Worm (Caenorhabditis elegans): Measurements from ENCODE around the gene F08G2.5.

- TF ChIP-seq lsy-27 (tag; optimal IDR thresholded peaks at IDR 0.05; ENCODE audit: borderline replicate concordance, insufficient read depth) = no peak
- no peak for TF ChIP-seq pha-4 (tag; optimal IDR thresholded peaks at IDR 0.05)
- no peak for TF ChIP-seq ceh-58 (GFP tag; IDR thresholded peaks at IDR 0.05)
- TF ChIP-seq dpl-1 (GFP tag; optimal IDR thresholded peaks at IDR 0.05) = no peak
- no peak for TF ChIP-seq akir-1 (GFP tag; optimal IDR thresholded peaks at IDR 0.05)
- no peak for TF ChIP-seq F23B12.7 (tag; optimal IDR thresholded peaks at IDR 0.05; ENCODE audit: insufficient read depth)
These were observed 37.1 kb downstream of the F08G2.5 start for ce11 chrII:13796312-13796711.
